Fruit fly (Drosophila melanogaster): ENCODE data around the gene Hsc70-2.
A peak's percentile ranks its signal among the peaks of the same experiment; 100 is the strongest.

The Hsc70-2 gene

dm6 chr3R:13065180-13065757 lies 20.7 kb downstream of the Hsc70-2 start:
- peak; percentile 94 for TF ChIP-seq Nf-YB (GFP tag; optimal IDR thresholded peaks at IDR 0.05)
- TF ChIP-seq CoRest (tag; optimal IDR thresholded peaks at IDR 0.05): peak; percentile 25
- no peak for TF ChIP-seq pho (GFP tag; optimal IDR thresholded peaks at IDR 0.05)
- peak; percentile 10 for TF ChIP-seq pros (GFP tag; optimal IDR thresholded peaks at IDR 0.05)
- TF ChIP-seq jing (GFP tag; optimal IDR thresholded peaks at IDR 0.05): no peak
- peak; percentile 77 for TF ChIP-seq kni (GFP tag; optimal IDR thresholded peaks at IDR 0.05)
- peak; percentile 26; the same call in 1 of the 3 replicates for TF ChIP-seq CG14860 (GFP tag; IDR thresholded peaks at IDR 0.05; ENCODE audit: partially characterized antibody)
- TF ChIP-seq CG33557 (GFP tag; optimal IDR thresholded peaks at IDR 0.05): no peak
- peak; percentile 71 for TF ChIP-seq CG8478 (optimal IDR thresholded peaks at IDR 0.05)
- no peak for TF ChIP-seq CG33213 (GFP tag; optimal IDR thresholded peaks at IDR 0.05)
- no peak for TF ChIP-seq Elba2 (GFP tag; optimal IDR thresholded peaks at IDR 0.05)
- peak; percentile 37; the same call in 1 of the 2 replicates for TF ChIP-seq crol (GFP tag; IDR thresholded peaks at IDR 0.05)
- peak; percentile 71 for TF ChIP-seq row (GFP tag; IDR thresholded peaks at IDR 0.05)
- TF ChIP-seq CG12391 (tag; optimal IDR thresholded peaks at IDR 0.05): no peak
- peak; percentile 92 for TF ChIP-seq Nf-YC (tag; optimal IDR thresholded peaks at IDR 0.05)
- peak; percentile 69 for TF ChIP-seq D (optimal IDR thresholded peaks at IDR 0.05)
- TF ChIP-seq D (GFP tag; optimal IDR thresholded peaks at IDR 0.05): no peak
- TF ChIP-seq CG10209 (GFP tag; optimal IDR thresholded peaks at IDR 0.05): no peak
- peak; percentile 15 for TF ChIP-seq Jarid2 (GFP tag; optimal IDR thresholded peaks at IDR 0.05)
- TF ChIP-seq CG1024 (GFP tag; IDR thresholded peaks at IDR 0.05): no peak
- no peak for TF ChIP-seq CG12299 (tag; optimal IDR thresholded peaks at IDR 0.05)
- peak; percentile 95 for TF ChIP-seq cg (GFP tag; optimal IDR thresholded peaks at IDR 0.05)
- TF ChIP-seq seq (GFP tag; IDR thresholded peaks at IDR 0.05): peak; percentile 30; the same call in 1 of the 2 replicates
- peak; percentile 90 for TF ChIP-seq CG4282 (GFP tag; optimal IDR thresholded peaks at IDR 0.05)
- TF ChIP-seq CG6791 (GFP tag; IDR thresholded peaks at IDR 0.05; ENCODE audit: partially characterized antibody): 0 out of 3 replicates have a peak, but pooled peaks have one; percentile 39
- TF ChIP-seq CG11247 (GFP tag; IDR thresholded peaks at IDR 0.05): no peak
- TF ChIP-seq CG6689 (GFP tag; IDR thresholded peaks at IDR 0.05): no peak
- 0 out of 3 replicates have a peak, but pooled peaks have one; percentile 27 for TF ChIP-seq Mrtf (GFP tag; IDR thresholded peaks at IDR 0.05)
- TF ChIP-seq oc (tag; optimal IDR thresholded peaks at IDR 0.05): peak; percentile 43
- peak; percentile 44; the same call in 1 of the 3 replicates for TF ChIP-seq CG7963 (GFP tag; IDR thresholded peaks at IDR 0.05; ENCODE audit: partially characterized antibody)
- TF ChIP-seq bbx (GFP tag; IDR thresholded peaks at IDR 0.05; ENCODE audit: partially characterized antibody): peak; percentile 40; the same call in 1 of the 2 replicates
- TF ChIP-seq repo (GFP tag; optimal IDR thresholded peaks at IDR 0.05): no peak
- TF ChIP-seq lola (GFP tag; optimal IDR thresholded peaks at IDR 0.05): no peak
- peak; percentile 69 for TF ChIP-seq zen (tag; optimal IDR thresholded peaks at IDR 0.05)
- no peak for TF ChIP-seq CG16779 (GFP tag; IDR thresholded peaks at IDR 0.05)
- peak; percentile 24; the same call in 1 of the 3 replicates for TF ChIP-seq ci (GFP tag; IDR thresholded peaks at IDR 0.05)
- no peak for TF ChIP-seq sr (GFP tag; IDR thresholded peaks at IDR 0.05)
- peak in 1 of 2 experiments; percentile 52 for TF ChIP-seq tll (GFP tag; optimal IDR thresholded peaks at IDR 0.05)
- no peak for TF ChIP-seq scrt (GFP tag; optimal IDR thresholded peaks at IDR 0.05)
- no peak for TF ChIP-seq CG17802 (tag; optimal IDR thresholded peaks at IDR 0.05)
- peak; percentile 27 for TF ChIP-seq phol (tag; optimal IDR thresholded peaks at IDR 0.05)
- TF ChIP-seq pan (optimal IDR thresholded peaks at IDR 0.05): no peak
- TF ChIP-seq pan (GFP tag; optimal IDR thresholded peaks at IDR 0.05 in 1 of 2, IDR thresholded peaks at IDR 0.05 in 1 of 2): no peak
- no peak for TF ChIP-seq sna (GFP tag; IDR thresholded peaks at IDR 0.05; ENCODE audit: partially characterized antibody)
- TF ChIP-seq lov (optimal IDR thresholded peaks at IDR 0.05): no peak
- no peak for TF ChIP-seq lov (GFP tag; IDR thresholded peaks at IDR 0.05)
- TF ChIP-seq vvl (GFP tag; IDR thresholded peaks at IDR 0.05): no peak
- peak; percentile 6 for TF ChIP-seq yki (optimal IDR thresholded peaks at IDR 0.05)
- TF ChIP-seq CG15479 (GFP tag; optimal IDR thresholded peaks at IDR 0.05): peak; percentile 56
- TF ChIP-seq z (GFP tag; IDR thresholded peaks at IDR 0.05): peak; percentile 56; the same call in 1 of the 3 replicates

All from whole organism, embryonic.